Comparison of ENCODE assay signal across 5 fruit fly cellular contexts in the genomic region with DNA sequence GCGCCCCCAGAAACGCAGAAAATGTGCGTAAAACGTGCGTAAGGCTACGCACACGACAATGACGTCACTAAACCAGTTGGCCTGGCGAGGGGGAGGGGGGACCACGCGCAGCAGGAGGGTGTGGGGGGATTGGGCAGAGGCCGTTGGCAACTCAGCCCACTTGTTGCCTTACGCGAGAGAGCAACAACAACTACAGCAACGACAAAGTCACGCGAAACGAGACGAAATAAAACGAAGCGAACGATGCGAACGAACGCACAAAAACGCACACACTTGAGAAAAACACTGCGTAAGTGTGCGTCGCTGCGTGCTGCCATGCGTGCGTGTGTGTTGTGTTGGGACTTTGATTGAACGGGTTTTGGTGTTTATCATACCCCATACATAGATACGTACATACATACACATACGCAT.
A peak's percentile ranks its signal among the peaks of the same experiment; 100 is the strongest.
TF ChIP-seq lines count a peak whose summit lies in the region.

No protein-coding gene starts in this region.

- TF ChIP-seq CTCF in whole organism, embryonic (GFP tag; optimal IDR thresholded peaks at IDR 0.05; lab: Kevin White, UChicago), result no peak

TF ChIP-seq in whole organism, 6 proteins besides CTCF, POLR2A, EP300 and RAD21:
- TF ChIP-seq Dll (optimal IDR thresholded peaks at IDR 0.05; lab: Kevin White, UChicago), result peak; percentile 5
- TF ChIP-seq pan (optimal IDR thresholded peaks at IDR 0.05; lab: Kevin White, UChicago), result no peak
- peak in 1 of 2 experiments; percentile 56 for TF ChIP-seq EcR (GFP tag; optimal IDR thresholded peaks at IDR 0.05; lab: Kevin White, UChicago)
- no peak for TF ChIP-seq CG8478 (optimal IDR thresholded peaks at IDR 0.05; lab: Kevin White, UChicago)
TF ChIP-seq in whole organism: peak in this region for 2.

TF ChIP-seq in whole organism, adult, 20 proteins besides CTCF, POLR2A, EP300 and RAD21:
- TF ChIP-seq kay (GFP tag; lab: Kevin White, UChicago; ENCODE audit: borderline replicate concordance) (peak; percentile 25), Hr96 (GFP tag; optimal IDR thresholded peaks at IDR 0.05; lab: Kevin White, UChicago) (no peak)

TF ChIP-seq in whole organism, embryonic, 481 proteins besides CTCF, POLR2A, EP300 and RAD21 (continues in another document):
- TF ChIP-seq pros (GFP tag; optimal IDR thresholded peaks at IDR 0.05; lab: Kevin White, UChicago), result peak; percentile 19
- peak; percentile 85 for TF ChIP-seq kah (GFP tag; optimal IDR thresholded peaks at IDR 0.05; lab: Kevin White, UChicago)
- TF ChIP-seq ci (GFP tag; IDR thresholded peaks at IDR 0.05; lab: Robert Waterston, UW), result 0 out of 3 replicates have a peak, but pooled peaks have one; percentile 34
- peak; percentile 70 for TF ChIP-seq kni (GFP tag; optimal IDR thresholded peaks at IDR 0.05; lab: Kevin White, UChicago)
- TF ChIP-seq CG6175 (GFP tag; IDR thresholded peaks at IDR 0.05; lab: Robert Waterston, UW), result 0 out of 3 replicates have a peak, but pooled peaks have one; percentile 11
- TF ChIP-seq crol (GFP tag; IDR thresholded peaks at IDR 0.05; lab: Robert Waterston, UW), result peak; percentile 99
- no peak for TF ChIP-seq Hmx (GFP tag; optimal IDR thresholded peaks at IDR 0.05; lab: Kevin White, UChicago)
- TF ChIP-seq CG32532 (GFP tag; IDR thresholded peaks at IDR 0.05; lab: Robert Waterston, UW), result peak; percentile 20; the same call in 1 of the 2 replicates
- TF ChIP-seq al (GFP tag; IDR thresholded peaks at IDR 0.05; lab: Robert Waterston, UW), result no peak
- TF ChIP-seq hkb (optimal IDR thresholded peaks at IDR 0.05; lab: Kevin White, UChicago), result no peak
- TF ChIP-seq hkb (GFP tag; IDR thresholded peaks at IDR 0.05; lab: Robert Waterston, UW), result peak; percentile 36; the same call in 1 of the 2 replicates
- TF ChIP-seq CG4360 (GFP tag; IDR thresholded peaks at IDR 0.05; lab: Robert Waterston, UW), result 0 out of 2 replicates have a peak, but pooled peaks have one; percentile 14
- no peak for TF ChIP-seq fd64A (GFP tag; optimal IDR thresholded peaks at IDR 0.05; lab: Kevin White, UChicago)
- TF ChIP-seq mld (GFP tag; IDR thresholded peaks at IDR 0.05; lab: Robert Waterston, UW; ENCODE audit: partially characterized antibody), result no peak
- no peak for TF ChIP-seq jigr1 (GFP tag; IDR thresholded peaks at IDR 0.05; lab: Robert Waterston, UW)
- no peak for TF ChIP-seq Asciz (GFP tag; optimal IDR thresholded peaks at IDR 0.05; lab: Kevin White, UChicago)
- no peak for TF ChIP-seq stwl (tag; optimal IDR thresholded peaks at IDR 0.05; lab: Kevin White, UChicago)
- TF ChIP-seq sd (tag; optimal IDR thresholded peaks at IDR 0.05; lab: Kevin White, UChicago), result peak; percentile 68
- no peak for TF ChIP-seq CG9817 (tag; optimal IDR thresholded peaks at IDR 0.05; lab: Kevin White, UChicago)
- no peak for TF ChIP-seq CG13624 (GFP tag; optimal IDR thresholded peaks at IDR 0.05; lab: Kevin White, UChicago)
- peak; percentile 21 for TF ChIP-seq CG13894 (tag; optimal IDR thresholded peaks at IDR 0.05; lab: Kevin White, UChicago)
- no peak for TF ChIP-seq tna (GFP tag; IDR thresholded peaks at IDR 0.05; lab: Robert Waterston, UW; ENCODE audit: partially characterized antibody)
- TF ChIP-seq nau (GFP tag; optimal IDR thresholded peaks at IDR 0.05; lab: Kevin White, UChicago), result no peak
- TF ChIP-seq rib (GFP tag; IDR thresholded peaks at IDR 0.05; lab: Robert Waterston, UW), result peak; percentile 72; the same call in 1 of the 2 replicates
- peak; percentile 81 for TF ChIP-seq Hey (tag; optimal IDR thresholded peaks at IDR 0.05; lab: Kevin White, UChicago)

TF ChIP-seq in whole organism, prepupa, 60 proteins besides CTCF, POLR2A, EP300 and RAD21:
- TF ChIP-seq ss (GFP tag; optimal IDR thresholded peaks at IDR 0.05; lab: Kevin White, UChicago) (peak in 1 of 2 experiments; percentile 88), Hr38 (GFP tag; optimal IDR thresholded peaks at IDR 0.05; lab: Kevin White, UChicago) (no peak), eg (GFP tag; IDR thresholded peaks at IDR 0.05; lab: Robert Waterston, UW) (peak; percentile 35; the same call in 1 of the 3 replicates), Gug (GFP tag; IDR thresholded peaks at IDR 0.05; lab: Robert Waterston, UW) (peak; percentile 45; the same call in 1 of the 2 replicates), CG31627 (GFP tag; optimal IDR thresholded peaks at IDR 0.05; lab: Kevin White, UChicago) (no peak), dsx (GFP tag; optimal IDR thresholded peaks at IDR 0.05; lab: Kevin White, UChicago; ENCODE audit: poor library complexity, severe bottlenecking) (peak; percentile 78), CG6163 (GFP tag; IDR thresholded peaks at IDR 0.05; lab: Robert Waterston, UW) (peak; percentile 42; the same call in 2 of the 3 replicates)
TF ChIP-seq in whole organism, prepupa: peak in this region for 5.

TF ChIP-seq in whole organism, pupa, 21 proteins besides CTCF, POLR2A, EP300 and RAD21:
- no peak for TF ChIP-seq D1 (tag; optimal IDR thresholded peaks at IDR 0.05; lab: Kevin White, UChicago)
- no peak for TF ChIP-seq CG8159 (tag; optimal IDR thresholded peaks at IDR 0.05; lab: Kevin White, UChicago)
- TF ChIP-seq Pif1A (GFP tag; optimal IDR thresholded peaks at IDR 0.05; lab: Kevin White, UChicago), result no peak
- TF ChIP-seq CG34367 (tag; optimal IDR thresholded peaks at IDR 0.05; lab: Kevin White, UChicago), result no peak
- peak; percentile 4 for TF ChIP-seq gl (tag; optimal IDR thresholded peaks at IDR 0.05; lab: Kevin White, UChicago)
- no peak for TF ChIP-seq rn (GFP tag; IDR thresholded peaks at IDR 0.05; lab: Robert Waterston, UW)
- TF ChIP-seq CG17806 (tag; optimal IDR thresholded peaks at IDR 0.05; lab: Kevin White, UChicago), result no peak
- TF ChIP-seq CG12605 (GFP tag; IDR thresholded peaks at IDR 0.05; lab: Robert Waterston, UW), result peak; percentile 67
- no peak for TF ChIP-seq CG9948 (tag; optimal IDR thresholded peaks at IDR 0.05; lab: Kevin White, UChicago)
- peak; percentile 34; the same call in 1 of the 2 replicates for TF ChIP-seq CG32121 (GFP tag; IDR thresholded peaks at IDR 0.05; lab: Robert Waterston, UW)
- TF ChIP-seq Ets98B (GFP tag; IDR thresholded peaks at IDR 0.05; lab: Robert Waterston, UW), result peak; percentile 15; the same call in 1 of the 2 replicates
- TF ChIP-seq CG15710 (tag; optimal IDR thresholded peaks at IDR 0.05; lab: Kevin White, UChicago), result no peak
- TF ChIP-seq fd96Ca (GFP tag; IDR thresholded peaks at IDR 0.05; lab: Robert Waterston, UW), result no peak; the same call in 2 of the 3 replicates
- no peak for TF ChIP-seq Snoo (tag; optimal IDR thresholded peaks at IDR 0.05; lab: Kevin White, UChicago)
- no peak for TF ChIP-seq Pif1B (GFP tag; optimal IDR thresholded peaks at IDR 0.05; lab: Kevin White, UChicago)
- TF ChIP-seq CG8301 (tag; optimal IDR thresholded peaks at IDR 0.05; lab: Kevin White, UChicago), result no peak
- peak; percentile 93 for TF ChIP-seq EcR (GFP tag; optimal IDR thresholded peaks at IDR 0.05; lab: Kevin White, UChicago)
- TF ChIP-seq CG10348 (GFP tag; IDR thresholded peaks at IDR 0.05; lab: Robert Waterston, UW), result no peak
- peak; percentile 43 for TF ChIP-seq CG13204 (GFP tag; optimal IDR thresholded peaks at IDR 0.05; lab: Kevin White, UChicago)
- TF ChIP-seq CG4496 (GFP tag; IDR thresholded peaks at IDR 0.05; lab: Robert Waterston, UW), result peak; percentile 57
- TF ChIP-seq CG14655 (GFP tag; optimal IDR thresholded peaks at IDR 0.05; lab: Kevin White, UChicago), result no peak
